Worm (Caenorhabditis elegans) whole organism, L4 larva: ENCODE results near the gene C05D9.7.

Experiments
- F10B5.3 ChIP-seq: sonication (generic microtip); optimal IDR thresholded peaks from 2 replicates; lab custom pipeline; 2016; ENCODE audit warnings: mild to moderate bottlenecking, missing genetic modification characterization, missing compliant biosample characterization
- R02D3.7 ChIP-seq: fragments of 150-350 bp; sonication (generic microtip); optimal IDR thresholded peaks from 3 replicates; lab custom pipeline; 2014; ENCODE audit warnings: missing biosample characterization, missing genetic modification characterization
- T26A8.4 ChIP-seq: fragments of 200-800 bp; sonication (Bioruptor generic); IDR thresholded peaks from 2 replicates; pipeline ENCODE4 v1.3.6; 2022; ENCODE audit warnings: missing genetic modification characterization, missing compliant biosample characterization
- Y48G9A.11 ChIP-seq: fragments of 200-800 bp; sonication (Bioruptor generic); IDR thresholded peaks from 2 replicates; pipeline ENCODE4 v1.3.6; 2022; ENCODE audit warnings: missing genetic modification reagents, missing genetic modification characterization, missing compliant biosample characterization
- aha-1 ChIP-seq: fragments of 150-350 bp; peaks from one replicate; lab custom pipeline; 2014; ENCODE audit warnings: missing biosample characterization, missing genetic modification characterization
- aly-2 ChIP-seq: sonication (generic microtip); optimal IDR thresholded peaks from 2 replicates; lab custom pipeline; 2018; ENCODE audit warnings: missing biosample characterization, missing genetic modification characterization
- arid-1 ChIP-seq: fragments of 200-800 bp; sonication (Bioruptor generic); conservative IDR thresholded peaks from 2 replicates; pipeline ENCODE4 v1.3.6; 2022; ENCODE audit warnings: missing genetic modification reagents, missing genetic modification characterization, missing compliant biosample characterization
- ceh-20 ChIP-seq: fragments of 200-800 bp; sonication (Bioruptor generic); IDR thresholded peaks from 2 replicates; pipeline ENCODE4 v1.3.6; 2022; ENCODE audit warnings: missing genetic modification reagents, missing genetic modification characterization, missing compliant biosample characterization
- ceh-28 ChIP-seq: fragments of 150-350 bp; optimal IDR thresholded peaks from 2 replicates; lab custom pipeline; 2014; ENCODE audit warnings: missing biosample characterization, missing genetic modification reagents, missing genetic modification characterization
- ceh-82 ChIP-seq: sonication (generic microtip); optimal IDR thresholded peaks from 2 replicates; lab custom pipeline; 2017; ENCODE audit warnings: missing biosample characterization, missing genetic modification characterization
- daf-12 ChIP-seq: fragments of 150-350 bp; optimal IDR thresholded peaks from 2 replicates; lab custom pipeline; 2014; ENCODE audit warnings: missing biosample characterization, missing genetic modification reagents, missing genetic modification characterization
- daf-19 ChIP-seq: fragments of 200-800 bp; sonication (Bioruptor generic); conservative IDR thresholded peaks from 2 replicates; pipeline ENCODE4 v1.3.6; 2022; ENCODE audit warnings: missing genetic modification characterization, missing compliant biosample characterization
- dpl-1 ChIP-seq: fragments of 150-350 bp; optimal IDR thresholded peaks from 2 replicates; lab custom pipeline; 2014; ENCODE audit warnings: missing biosample characterization, missing genetic modification reagents, missing genetic modification characterization
- egl-27 ChIP-seq: sonication (generic microtip); optimal IDR thresholded peaks from 3 replicates; lab custom pipeline; 2017; ENCODE audit warnings: missing biosample characterization, missing genetic modification reagents, missing genetic modification characterization
- hlh-11 ChIP-seq: fragments of 200-800 bp; sonication (Bioruptor generic); optimal IDR thresholded peaks from 2 replicates; lab custom pipeline; 2018; ENCODE audit warnings: mild to moderate bottlenecking, missing genetic modification characterization, missing compliant biosample characterization
- hlh-30 ChIP-seq: sonication (generic microtip); optimal IDR thresholded peaks from 2 replicates; lab custom pipeline; 2017; ENCODE audit warnings: antibody characterized with exemption, mild to moderate bottlenecking, missing genetic modification characterization, missing compliant biosample characterization; ENCODE audit not compliant: insufficient read depth
- lin-1 ChIP-seq: fragments of 200-800 bp; sonication (Bioruptor generic); IDR thresholded peaks from 2 replicates; pipeline ENCODE4 v1.3.6; 2022; ENCODE audit warnings: missing genetic modification reagents, missing genetic modification characterization, missing compliant biosample characterization
- lin-13 ChIP-seq: fragments of 150-350 bp; optimal IDR thresholded peaks from 2 replicates; lab custom pipeline; 2014; ENCODE audit warnings: missing biosample characterization, missing genetic modification reagents, missing genetic modification characterization
- lin-39 ChIP-seq: fragments of 150-350 bp; optimal IDR thresholded peaks from 2 replicates; lab custom pipeline; 2014; ENCODE audit warnings: missing biosample characterization, missing genetic modification reagents, missing genetic modification characterization
- lir-3 ChIP-seq: sonication (generic microtip); optimal IDR thresholded peaks from 2 replicates; lab custom pipeline; 2016; ENCODE audit warnings: mild to moderate bottlenecking, missing genetic modification characterization, missing compliant biosample characterization
- lsy-2 ChIP-seq, 2 experiments: fragments of 150-350 bp in 1 of 2; sonication (generic microtip) in 1 of 2; optimal IDR thresholded peaks; 2 replicates each; lab custom pipeline; 2014 to 2017; ENCODE audit warnings: missing biosample characterization in 2 of 2, missing genetic modification characterization in 2 of 2
- madf-9 ChIP-seq: fragments of 200-800 bp; sonication (Bioruptor generic); conservative IDR thresholded peaks from 2 replicates; pipeline ENCODE4 v1.3.6; 2022; ENCODE audit warnings: missing genetic modification reagents, missing genetic modification characterization, missing compliant biosample characterization
- mdl-1 ChIP-seq, 2 experiments: fragments of 150-350 bp in 1 of 2; sonication (generic microtip) in 1 of 2; optimal IDR thresholded peaks; 2 replicates each; lab custom pipeline; 2014 to 2017; ENCODE audit warnings: missing biosample characterization in 2 of 2, missing genetic modification characterization in 2 of 2
- mep-1 ChIP-seq: fragments of 150-350 bp; sonication (generic microtip); optimal IDR thresholded peaks from 3 replicates; lab custom pipeline; 2014; ENCODE audit warnings: missing biosample characterization, missing genetic modification characterization
- mes-2 ChIP-seq: sonication (generic microtip); optimal IDR thresholded peaks from 2 replicates; lab custom pipeline; 2016; ENCODE audit warnings: missing genotype, mild to moderate bottlenecking, missing genetic modification characterization, missing compliant biosample characterization; ENCODE audit not compliant: poor library complexity, severe bottlenecking
- mxl-2 ChIP-seq: fragments of 200-800 bp; sonication (Bioruptor generic); conservative IDR thresholded peaks from 2 replicates; pipeline ENCODE4 v1.3.6; 2022; ENCODE audit warnings: missing genetic modification reagents, missing genetic modification characterization, missing compliant biosample characterization
- mxl-3 ChIP-seq: fragments of 200-800 bp; sonication (Bioruptor generic); optimal IDR thresholded peaks from 2 replicates; lab custom pipeline; 2018; ENCODE audit warnings: mild to moderate bottlenecking, missing genetic modification characterization, missing compliant biosample characterization
- nhr-11 ChIP-seq: fragments of 150-350 bp; optimal IDR thresholded peaks from 2 replicates; lab custom pipeline; 2014; ENCODE audit warnings: missing biosample characterization, missing genetic modification characterization
- nhr-111 ChIP-seq: fragments of 200-800 bp; sonication (Bioruptor generic); optimal IDR thresholded peaks from 2 replicates; lab custom pipeline; 2018; ENCODE audit warnings: mild to moderate bottlenecking, missing genetic modification characterization, missing compliant biosample characterization
- nhr-25 ChIP-seq: sonication (generic microtip); optimal IDR thresholded peaks from 2 replicates; lab custom pipeline; 2017; ENCODE audit warnings: missing genetic modification characterization, mild to moderate bottlenecking, missing compliant biosample characterization, antibody characterized with exemption, moderate library complexity, borderline replicate concordance; ENCODE audit not compliant: insufficient read depth
- nhr-28 ChIP-seq: fragments of 150-350 bp; optimal IDR thresholded peaks from 2 replicates; lab custom pipeline; 2014; ENCODE audit warnings: missing biosample characterization, missing genetic modification characterization
- nhr-42 ChIP-seq: fragments of 200-800 bp; sonication (Bioruptor generic); IDR thresholded peaks from 2 replicates; pipeline ENCODE4 v1.3.6; 2022; ENCODE audit warnings: missing genetic modification characterization, missing compliant biosample characterization
- nhr-48 ChIP-seq: sonication (generic microtip); optimal IDR thresholded peaks from 2 replicates; lab custom pipeline; 2016; ENCODE audit warnings: mild to moderate bottlenecking, missing genetic modification characterization, missing compliant biosample characterization
- nhr-6 ChIP-seq: fragments of 150-350 bp; optimal IDR thresholded peaks from 2 replicates; lab custom pipeline; 2014; ENCODE audit warnings: missing biosample characterization, missing genetic modification characterization
- sdz-12 ChIP-seq: fragments of 200-800 bp; sonication (Bioruptor generic); optimal IDR thresholded peaks from 2 replicates; lab custom pipeline; 2018; ENCODE audit warnings: mild to moderate bottlenecking, missing genetic modification characterization, missing compliant biosample characterization
- set-16 ChIP-seq: fragments of 200-800 bp; sonication (Bioruptor generic); IDR thresholded peaks from 2 replicates; pipeline ENCODE4 v1.3.6; 2022; ENCODE audit warnings: missing genetic modification reagents, missing genetic modification characterization, missing compliant biosample characterization
- snpc-1.2 ChIP-seq: fragments of 200-800 bp; sonication (Bioruptor generic); IDR thresholded peaks from 2 replicates; pipeline ENCODE4 v1.3.6; 2022; ENCODE audit warnings: missing genetic modification reagents, missing genetic modification characterization, missing compliant biosample characterization
- snpc-4 ChIP-seq: fragments of 150-350 bp; optimal IDR thresholded peaks from 2 replicates; lab custom pipeline; 2014; ENCODE audit warnings: missing biosample characterization, missing genetic modification characterization
- tra-1 ChIP-seq: fragments of 200-800 bp; sonication (Bioruptor generic); IDR thresholded peaks from 2 replicates; pipeline ENCODE4 v1.3.6; 2022; ENCODE audit warnings: missing genetic modification reagents, missing genetic modification characterization, missing compliant biosample characterization
- unc-130 ChIP-seq: sonication (generic microtip); optimal IDR thresholded peaks from 2 replicates; lab custom pipeline; 2016; ENCODE audit warnings: missing genetic modification reagents, missing genetic modification characterization, missing compliant biosample characterization
- unc-39 ChIP-seq: sonication (generic microtip); optimal IDR thresholded peaks from 2 replicates; lab custom pipeline; 2017; ENCODE audit warnings: missing biosample characterization, missing genetic modification characterization
- unc-62 ChIP-seq, 3 experiments: fragments of 150-350 bp in 1 of 3; sonication (generic microtip); optimal IDR thresholded peaks in 2 of 3; peaks in 1 of 3; 1 replicate in 1 of 3; 2 replicates in 2 of 3; lab custom pipeline; 2014 to 2017; ENCODE audit warnings: missing biosample characterization in 3 of 3, missing genetic modification characterization in 3 of 3, missing genetic modification reagents in 3 of 3, missing genotype in 1 of 3
- vab-7 ChIP-seq: fragments of 200-800 bp; sonication (Bioruptor generic); IDR thresholded peaks from 2 replicates; pipeline ENCODE4 v1.3.6; 2022; ENCODE audit warnings: missing genetic modification reagents, missing genetic modification characterization, missing compliant biosample characterization
- zag-1 ChIP-seq: fragments of 150-350 bp; optimal IDR thresholded peaks from 2 replicates; lab custom pipeline; 2014; ENCODE audit warnings: missing biosample characterization, missing genetic modification characterization
- ztf-7 ChIP-seq: fragments of 150-350 bp; optimal IDR thresholded peaks from 2 replicates; lab custom pipeline; 2014; ENCODE audit warnings: missing biosample characterization, missing genetic modification characterization

The C05D9.7 gene

ce11 chrX:1123471-1123870 lies 4.3 kb upstream of the C05D9.7 start (continued):
- TF ChIP-seq lin-13 (GFP tag; lab: Kevin White, UChicago): no peak
- no peak for TF ChIP-seq vab-7 (GFP tag; lab: Robert Waterston, UW)
- no peak for TF ChIP-seq ceh-28
- TF ChIP-seq sdz-12 (GFP tag; lab: Kevin White, UChicago): no peak
- no peak for TF ChIP-seq unc-62 (GFP tag; optimal IDR thresholded peaks at IDR 0.05 in 1 of 2; lab: Kevin White, UChicago)
- no peak for TF ChIP-seq unc-62 (tag; optimal IDR thresholded peaks at IDR 0.05; lab: Kevin White, UChicago)
- TF ChIP-seq, all 104 proteins: peak for 0

- peak; percentile 85 for TF ChIP-seq hlh-30 (tag; lab: Kevin White, UChicago)
- peak; percentile 6 for TF ChIP-seq mxl-3 (GFP tag; lab: Kevin White, UChicago)
- peak in 1 of 2 experiments; percentile 100 for TF ChIP-seq unc-62 (GFP tag; optimal IDR thresholded peaks at IDR 0.05 in 1 of 2; lab: Kevin White, UChicago)
- no peak for TF ChIP-seq unc-62 (tag; optimal IDR thresholded peaks at IDR 0.05; lab: Kevin White, UChicago)
- no peak for TF ChIP-seq egl-27 (tag; lab: Kevin White, UChicago)
- peak in 1 of 2 experiments; percentile 3 for TF ChIP-seq lsy-2 (tag; optimal IDR thresholded peaks at IDR 0.05; lab: Kevin White, UChicago)
- TF ChIP-seq mep-1: peak; percentile 20
- TF ChIP-seq hlh-11 (tag; lab: Kevin White, UChicago): peak; percentile 1
- TF ChIP-seq lin-1: no peak
- no peak for TF ChIP-seq ceh-20 (GFP tag; lab: Robert Waterston, UW)
- TF ChIP-seq nhr-11 (tag; lab: Kevin White, UChicago): peak; percentile 47
- TF ChIP-seq nhr-28 (tag; lab: Kevin White, UChicago): peak; percentile 31
- no peak for TF ChIP-seq snpc-1.2 (GFP tag; lab: Robert Waterston, UW)
- TF ChIP-seq, all 104 proteins: peak for 8
Measured at ce11 chrX:1122198-1122597, 3.0 kb upstream of the C05D9.7 start.

ce11 chrX:1121575-1121974 lies 2.4 kb upstream of the C05D9.7 start:
- TF ChIP-seq daf-12 (tag; lab: Kevin White, UChicago) (no peak), lin-39 (tag; lab: Kevin White, UChicago) (no peak), T26A8.4 (GFP tag; lab: Robert Waterston, UW) (no peak), snpc-4 (tag; lab: Kevin White, UChicago) (no peak), F10B5.3 (no peak), tra-1 (no peak), sdz-12 (GFP tag; lab: Kevin White, UChicago) (no peak), ceh-20 (GFP tag; lab: Robert Waterston, UW) (no peak), nhr-25 (tag; lab: Kevin White, UChicago) (no peak), Y48G9A.11 (GFP tag; lab: Robert Waterston, UW) (no peak), nhr-6 (no peak), set-16 (GFP tag; lab: Robert Waterston, UW) (no peak), ztf-7 (no peak)

- TF ChIP-seq ceh-82 (tag; lab: Kevin White, UChicago) (no peak), madf-9 (no peak), lsy-2 (tag; optimal IDR thresholded peaks at IDR 0.05; lab: Kevin White, UChicago) (peak in 1 of 2 experiments; percentile 35), aha-1 (tag; lab: Kevin White, UChicago) (peak; percentile 20), lir-3 (no peak), mxl-2 (GFP tag; lab: Robert Waterston, UW) (no peak), zag-1 (no peak), nhr-111 (GFP tag; lab: Kevin White, UChicago) (no peak), unc-62 (GFP tag; optimal IDR thresholded peaks at IDR 0.05 in 1 of 2; lab: Kevin White, UChicago) (peak in 1 of 2 experiments; percentile 61), unc-62 (tag; optimal IDR thresholded peaks at IDR 0.05; lab: Kevin White, UChicago) (no peak), dpl-1 (GFP tag; lab: Kevin White, UChicago) (no peak), R02D3.7 (no peak), mes-2 (peak; percentile 12), set-16 (GFP tag; lab: Robert Waterston, UW) (peak; percentile 37; the same call in 1 of the 2 replicates), hlh-30 (tag; lab: Kevin White, UChicago) (peak; percentile 21), arid-1 (GFP tag; lab: Robert Waterston, UW) (no peak), unc-39 (tag; lab: Kevin White, UChicago) (no peak), nhr-42 (GFP tag; lab: Robert Waterston, UW) (no peak), unc-130 (no peak), nhr-48 (tag; lab: Kevin White, UChicago) (no peak), aly-2 (tag; lab: Kevin White, UChicago) (no peak), daf-19 (no peak), nhr-25 (tag; lab: Kevin White, UChicago) (no peak), mep-1 (peak; percentile 4), mdl-1 (tag; optimal IDR thresholded peaks at IDR 0.05; lab: Kevin White, UChicago) (no peak)
Measured at ce11 chrX:1120326-1120725, 1.1 kb upstream of the C05D9.7 start.
